Fruit fly (Drosophila melanogaster): ENCODE measurements around the gene CG7367.

DNA sequence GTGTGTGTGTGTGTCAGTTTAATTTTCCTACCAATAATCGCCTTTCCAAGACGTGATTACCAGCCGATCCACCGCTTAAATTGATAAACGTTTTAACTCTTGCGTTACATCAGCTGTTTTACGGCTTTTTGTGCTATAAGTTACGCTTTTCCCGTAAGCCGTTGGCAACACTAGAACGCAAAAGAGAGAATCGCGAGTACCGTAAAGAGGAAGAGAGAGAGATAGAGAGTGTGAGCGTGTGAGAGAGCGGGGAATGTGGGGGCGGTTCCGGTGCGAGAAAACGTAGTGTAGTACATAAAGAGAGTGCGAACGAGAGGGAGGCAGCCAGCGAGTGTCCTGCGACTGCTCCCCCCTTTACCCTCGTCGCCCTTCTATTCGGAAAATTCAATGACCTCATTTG, 8.0 kb downstream of the CG7367 start:
- TF ChIP-seq CG8478 (optimal IDR thresholded peaks at IDR 0.05) (no peak), CTCF (optimal IDR thresholded peaks at IDR 0.05) (no peak)

Data from S2 (cell line).